Fruit fly (Drosophila melanogaster) whole organism, embryonic: ENCODE data around the gene Dad1.

Experiments
- CG18619 ChIP-seq: fragments of 200-800 bp; sonication (Bioruptor generic); optimal IDR thresholded peaks from 3 replicates; lab custom pipeline; 2017; ENCODE audit warnings: missing biosample characterization, mild to moderate bottlenecking, missing genetic modification characterization
- CG42726 ChIP-seq: fragments of 200-800 bp; sonication (Bioruptor generic); IDR thresholded peaks from 2 replicates; pipeline ENCODE4 v1.3.6; 2022; ENCODE audit warnings: missing biosample characterization, missing genetic modification characterization; ENCODE audit not compliant: partially characterized antibody
- CG6254 ChIP-seq: fragments of 200-800 bp; sonication (Bioruptor generic); optimal IDR thresholded peaks from 3 replicates; lab custom pipeline; 2017; ENCODE audit warnings: mild to moderate bottlenecking, missing biosample characterization, missing genetic modification reagents, missing genetic modification characterization
- chif ChIP-seq, 2 experiments: fragments of 200-800 bp; sonication (Bioruptor generic); optimal IDR thresholded peaks; 3 replicates each; lab custom pipeline; 2016; ENCODE audit warnings: missing biosample characterization in 2 of 2, missing genetic modification characterization in 2 of 2
- corto ChIP-seq: fragments of 200-800 bp; sonication (Bioruptor generic); optimal IDR thresholded peaks from 2 replicates; lab custom pipeline; 2016; ENCODE audit warnings: missing biosample characterization, mild to moderate bottlenecking, missing genetic modification characterization, moderate library complexity
- kah ChIP-seq: fragments of 200-800 bp; sonication (Bioruptor generic); optimal IDR thresholded peaks from 2 replicates; lab custom pipeline; 2018; ENCODE audit warnings: missing biosample characterization, mild to moderate bottlenecking, missing genetic modification characterization
- sna ChIP-seq: fragments of 200-800 bp; sonication (Bioruptor generic); IDR thresholded peaks from 2 replicates; pipeline ENCODE4 v1.3.6; 2022; ENCODE audit warnings: missing biosample characterization, missing genetic modification characterization; ENCODE audit not compliant: partially characterized antibody
- tna ChIP-seq: fragments of 200-800 bp; sonication (Bioruptor generic); IDR thresholded peaks from 2 replicates; pipeline ENCODE4 v1.3.6; 2022; ENCODE audit warnings: missing biosample characterization, missing genetic modification characterization; ENCODE audit not compliant: partially characterized antibody
- trem ChIP-seq: fragments of 200-800 bp; optimal IDR thresholded peaks from 3 replicates; lab custom pipeline; 2019; ENCODE audit warnings: missing biosample characterization, mild to moderate bottlenecking, missing genetic modification characterization, moderate library complexity
- usp ChIP-seq: fragments of >200 bp; optimal IDR thresholded peaks from 2 replicates; lab custom pipeline; 2017; ENCODE audit warnings: missing biosample characterization, missing genetic modification characterization
- zf30C ChIP-seq: fragments of 200-800 bp; sonication (Bioruptor generic); optimal IDR thresholded peaks from 3 replicates; lab custom pipeline; 2018; ENCODE audit warnings: missing biosample characterization, mild to moderate bottlenecking, missing genetic modification characterization

dm6 chr2L:8346260-8346659, 37.7 kb downstream of the Dad1 start, which contains the start of gene CG7778:
- TF ChIP-seq sna (GFP tag; lab: Robert Waterston, UW): no peak
- no peak for TF ChIP-seq CG42726 (GFP tag; lab: Robert Waterston, UW)
- TF ChIP-seq tna: no peak
- TF ChIP-seq usp (GFP tag; lab: Kevin White, UChicago): no peak
- no peak for TF ChIP-seq trem
- TF ChIP-seq chif (GFP tag; optimal IDR thresholded peaks at IDR 0.05; lab: Kevin White, UChicago): no peak
- TF ChIP-seq zf30C (GFP tag; lab: Kevin White, UChicago): no peak
- TF ChIP-seq corto: no peak
- TF ChIP-seq CG6254: no peak
- TF ChIP-seq CG18619 (GFP tag; lab: Kevin White, UChicago): no peak
- no peak for TF ChIP-seq kah (GFP tag; lab: Kevin White, UChicago)
